Fruit fly (Drosophila melanogaster): ENCODE data around the gene CG17549.

DNA sequence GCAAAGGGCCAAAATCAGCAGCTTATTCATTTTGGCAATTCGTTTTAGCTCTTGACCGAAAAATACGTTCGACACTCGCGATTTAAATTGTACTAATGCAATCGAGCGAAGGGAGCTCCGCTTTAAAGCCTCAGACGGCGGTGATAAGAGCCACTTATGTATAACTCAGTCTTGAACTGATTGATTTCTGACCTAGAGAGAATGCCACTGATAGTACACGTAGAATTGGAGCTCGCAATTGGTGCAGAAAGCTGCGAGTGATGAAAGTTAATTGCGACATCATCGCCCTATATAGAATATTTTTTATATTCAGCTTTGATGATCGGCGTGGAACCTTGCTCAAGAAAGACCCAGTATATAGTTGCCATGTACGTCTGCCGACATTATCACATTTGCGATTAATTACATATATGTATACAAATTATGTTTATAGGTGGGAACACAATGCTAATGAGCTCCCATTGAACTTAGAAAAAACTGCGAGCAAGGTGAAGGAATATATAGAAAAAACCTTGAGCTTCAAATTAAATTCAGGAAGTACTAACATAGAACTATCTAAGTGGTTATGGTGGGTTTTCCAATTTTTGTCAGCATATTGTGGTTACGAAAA is 3.7 kb downstream of the CG17549 start, which contains the start of gene fon:
- TF ChIP-seq CG6808 (GFP tag; optimal IDR thresholded peaks at IDR 0.05), result no peak
- no peak for TF ChIP-seq fd59A (GFP tag; optimal IDR thresholded peaks at IDR 0.05)
- TF ChIP-seq CG16779 (tag; optimal IDR thresholded peaks at IDR 0.05), result no peak
- TF ChIP-seq vri (GFP tag; optimal IDR thresholded peaks at IDR 0.05), result no peak
- TF ChIP-seq Eip78C (GFP tag), result peak; percentile 40
- no peak for TF ChIP-seq CG8632 (GFP tag; optimal IDR thresholded peaks at IDR 0.05)
- no peak for TF ChIP-seq spab (GFP tag; optimal IDR thresholded peaks at IDR 0.05)
- no peak for TF ChIP-seq esn (GFP tag; optimal IDR thresholded peaks at IDR 0.05)
- no peak for TF ChIP-seq OdsH (GFP tag; optimal IDR thresholded peaks at IDR 0.05)
- no peak for TF ChIP-seq Lpt (GFP tag; optimal IDR thresholded peaks at IDR 0.05)
- no peak for TF ChIP-seq CG6163 (GFP tag; IDR thresholded peaks at IDR 0.05)
